Worm (Caenorhabditis elegans) whole organism, midembryonic: ENCODE data around the gene F41H10.3.

Experiments used
- cog-1 ChIP-seq: sonication (generic microtip); optimal IDR thresholded peaks from 2 replicates; lab custom pipeline; 2016; ENCODE audit warnings: missing genetic modification characterization, missing compliant biosample characterization
- ref-1 ChIP-seq: fragments of 200-800 bp; sonication (Bioruptor generic); conservative IDR thresholded peaks from 2 replicates; pipeline ENCODE4 v1.3.6; 2022; ENCODE audit warnings: missing genetic modification reagents, missing genetic modification characterization, missing compliant biosample characterization
- ztf-29 ChIP-seq: fragments of 200-800 bp; sonication (Bioruptor generic); IDR thresholded peaks from 2 replicates; pipeline ENCODE4 v1.3.6; 2022; ENCODE audit warnings: missing genetic modification reagents, missing genetic modification characterization, missing compliant biosample characterization

DNA sequence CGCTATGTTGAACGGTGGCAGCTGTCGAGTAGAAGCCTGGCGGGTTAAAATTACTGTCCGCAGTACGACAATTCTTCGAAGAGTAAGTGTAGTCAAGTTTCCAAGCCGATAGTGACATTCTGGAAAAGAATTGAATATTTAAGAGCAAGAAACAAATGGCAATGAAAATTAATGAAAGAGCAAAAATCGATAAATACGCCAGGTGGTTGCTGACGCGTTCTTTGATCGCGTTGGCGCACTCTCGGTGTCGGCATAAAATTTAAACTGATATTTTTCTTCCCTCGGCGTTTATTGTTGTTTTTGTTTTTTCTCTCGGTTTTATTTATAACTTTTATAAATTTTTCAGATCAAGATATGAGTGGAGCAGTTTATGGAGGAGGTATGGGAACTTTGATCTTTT lies 25.1 kb downstream of the F41H10.3 start, which contains the start of the genes perm-3 and swsn-6:
- TF ChIP-seq cog-1 (tag; lab: Kevin White, UChicago) (no peak), ref-1 (GFP tag; lab: Robert Waterston, UW) (no peak), ztf-29 (GFP tag; lab: Robert Waterston, UW) (no peak)
